Worm (Caenorhabditis elegans) whole organism, midembryonic: ENCODE data around the gene tbc-9.
"Not testable (repeated sequence)": the region's sequence is repeated elsewhere in the genome, so short reads cannot be mapped to it uniquely, and the experiment has no call there.

Experiments used
- T22C8.4 ChIP-seq: fragments of 200-800 bp; sonication (Bioruptor generic); IDR thresholded peaks from 2 replicates; pipeline ENCODE4 v1.3.6; 2022; ENCODE audit warnings: missing genetic modification characterization, missing compliant biosample characterization
- cog-1 ChIP-seq: sonication (generic microtip); optimal IDR thresholded peaks from 2 replicates; lab custom pipeline; 2016; ENCODE audit warnings: missing genetic modification characterization, missing compliant biosample characterization
- flt-1 ChIP-seq: fragments of 200-800 bp; sonication (Bioruptor generic); IDR thresholded peaks from 2 replicates; pipeline ENCODE4 v1.3.6; 2022; ENCODE audit warnings: missing genetic modification characterization, missing compliant biosample characterization
- klf-2 ChIP-seq: fragments of 200-800 bp; sonication (Bioruptor generic); conservative IDR thresholded peaks from 2 replicates; pipeline ENCODE4 v1.3.6; 2022; ENCODE audit warnings: missing genetic modification reagents, missing genetic modification characterization, missing compliant biosample characterization
- med-1 ChIP-seq: sonication (generic microtip); optimal IDR thresholded peaks from 2 replicates; lab custom pipeline; 2017; ENCODE audit warnings: missing genetic modification characterization, mild to moderate bottlenecking, missing compliant biosample characterization, antibody characterized with exemption, missing genetic modification reagents; ENCODE audit not compliant: insufficient read depth
- ref-1 ChIP-seq: fragments of 200-800 bp; sonication (Bioruptor generic); conservative IDR thresholded peaks from 2 replicates; pipeline ENCODE4 v1.3.6; 2022; ENCODE audit warnings: missing genetic modification reagents, missing genetic modification characterization, missing compliant biosample characterization
- tab-1 ChIP-seq: fragments of 200-800 bp; sonication (Bioruptor generic); IDR thresholded peaks from 2 replicates; pipeline ENCODE4 v1.3.6; 2022; ENCODE audit warnings: missing genetic modification characterization, missing compliant biosample characterization
- ztf-23 ChIP-seq: fragments of 200-800 bp; sonication (Bioruptor generic); IDR thresholded peaks from 2 replicates; pipeline ENCODE4 v1.3.6; 2022; ENCODE audit warnings: missing genetic modification reagents, missing genetic modification characterization, missing compliant biosample characterization
- ztf-29 ChIP-seq: fragments of 200-800 bp; sonication (Bioruptor generic); IDR thresholded peaks from 2 replicates; pipeline ENCODE4 v1.3.6; 2022; ENCODE audit warnings: missing genetic modification reagents, missing genetic modification characterization, missing compliant biosample characterization

tbc-9 gene

DNA sequence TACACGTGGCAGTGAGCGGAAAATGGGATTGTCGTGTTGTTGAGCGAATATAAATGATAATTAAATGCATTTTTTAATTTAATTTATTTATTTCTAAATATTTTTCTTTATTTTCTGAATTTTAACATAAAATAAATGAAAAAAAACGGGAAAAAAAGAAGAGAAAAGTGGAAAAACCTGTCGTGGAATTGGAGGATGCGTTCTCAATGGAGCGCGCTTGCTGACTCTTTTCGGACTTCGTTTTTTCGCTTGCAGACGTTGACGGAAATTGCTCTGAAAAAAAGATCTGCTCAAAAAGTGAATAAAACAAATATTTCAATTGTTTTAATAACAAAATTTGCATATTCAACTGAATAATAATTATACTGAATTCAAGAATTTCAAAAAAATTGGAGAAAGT is 49.1 kb downstream of the tbc-9 start:
- no peak for TF ChIP-seq ztf-29 (GFP tag; lab: Robert Waterston, UW)
- TF ChIP-seq cog-1 = no peak
- no peak for TF ChIP-seq ref-1 (GFP tag; lab: Robert Waterston, UW)

DNA sequence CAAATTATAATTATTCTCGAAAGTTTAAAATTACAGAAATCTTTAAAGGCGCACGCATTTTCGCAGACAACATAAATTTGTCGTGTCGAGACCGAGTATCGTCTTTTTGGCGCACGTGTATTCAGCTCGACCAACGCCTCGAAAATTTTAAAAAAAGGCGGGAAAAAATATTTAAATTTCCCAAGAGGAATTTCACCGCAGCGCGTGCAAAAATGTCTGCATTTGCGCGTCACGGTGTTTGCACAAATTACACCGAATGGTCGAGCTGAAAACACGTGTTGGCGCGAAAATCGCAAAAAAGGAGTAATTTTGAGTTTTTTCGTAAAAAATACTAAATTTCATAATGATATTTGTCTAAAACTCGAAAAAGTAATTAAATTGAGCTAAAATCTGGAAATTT is 51.9 kb downstream of the tbc-9 start:
- TF ChIP-seq cog-1 = no peak
- TF ChIP-seq ztf-29 (GFP tag; lab: Robert Waterston, UW) = no peak
- TF ChIP-seq ref-1 (GFP tag; lab: Robert Waterston, UW) = no peak
- TF ChIP-seq med-1 (GFP tag; lab: Kevin White, UChicago) = no peak
- no peak for TF ChIP-seq tab-1 (GFP tag; lab: Robert Waterston, UW)
- no peak for TF ChIP-seq klf-2 (GFP tag; lab: Robert Waterston, UW)
- TF ChIP-seq flt-1 (GFP tag; lab: Robert Waterston, UW) = no peak
- no peak for TF ChIP-seq T22C8.4 (GFP tag; lab: Robert Waterston, UW)
- no peak for TF ChIP-seq ztf-23

DNA sequence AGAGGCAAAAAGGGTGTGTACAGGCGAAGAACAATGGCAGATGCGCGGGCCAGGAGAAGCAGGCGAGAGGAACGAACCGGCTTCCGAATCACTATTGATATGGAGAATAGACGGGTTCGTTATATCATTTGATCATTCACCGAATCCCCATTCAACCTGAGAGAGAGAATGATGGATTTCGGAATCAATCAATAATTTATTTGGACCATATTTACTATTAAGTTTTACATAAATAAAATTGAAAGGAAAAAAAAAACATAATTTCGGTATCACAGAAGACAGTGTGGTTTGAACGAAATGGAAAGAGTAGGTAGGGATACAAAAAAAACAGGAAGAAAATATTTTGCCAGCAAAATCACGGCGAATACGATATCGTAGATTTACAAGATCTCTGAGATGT is 57.4 kb downstream of the tbc-9 start, which contains the start of gene mam-3:
Gene mam-3 (minus strand): TSS at position 101 of the 400 bp plus-strand sequence.
- TF ChIP-seq tab-1 (GFP tag; lab: Robert Waterston, UW) (no peak), cog-1 (no peak), flt-1 (GFP tag; lab: Robert Waterston, UW) (no peak), ztf-23 (no peak), klf-2 (GFP tag; lab: Robert Waterston, UW) (no peak), T22C8.4 (GFP tag; lab: Robert Waterston, UW) (no peak), ref-1 (GFP tag; lab: Robert Waterston, UW) (no peak), ztf-29 (GFP tag; lab: Robert Waterston, UW) (no peak), med-1 (GFP tag; lab: Kevin White, UChicago) (no peak)

DNA sequence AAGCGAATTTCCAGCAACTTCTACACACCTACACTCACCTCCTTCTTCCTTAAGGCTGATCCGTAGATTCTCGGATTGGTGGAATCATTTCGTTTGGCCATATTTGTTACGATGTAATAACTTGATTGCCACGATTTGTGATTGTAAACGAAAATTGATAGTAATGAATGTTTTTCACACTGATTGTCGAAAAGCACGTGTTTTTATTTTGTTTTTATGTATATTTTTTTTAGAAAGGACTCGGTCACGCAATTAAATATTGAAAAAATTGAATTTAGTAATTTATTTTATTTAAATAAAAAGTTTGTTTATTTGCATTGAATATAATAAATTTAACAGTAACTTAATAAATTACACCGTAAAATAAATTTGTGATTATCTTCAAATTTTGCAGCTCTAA is 68.8 kb downstream of the tbc-9 start, which contains the start of gene K09B11.5:
Gene K09B11.5 (minus strand): TSS at position 101 of the 400 bp plus-strand sequence.
- TF ChIP-seq cog-1; klf-2 (GFP tag; lab: Robert Waterston, UW); ref-1 (GFP tag; lab: Robert Waterston, UW): not testable (repeated sequence)

DNA sequence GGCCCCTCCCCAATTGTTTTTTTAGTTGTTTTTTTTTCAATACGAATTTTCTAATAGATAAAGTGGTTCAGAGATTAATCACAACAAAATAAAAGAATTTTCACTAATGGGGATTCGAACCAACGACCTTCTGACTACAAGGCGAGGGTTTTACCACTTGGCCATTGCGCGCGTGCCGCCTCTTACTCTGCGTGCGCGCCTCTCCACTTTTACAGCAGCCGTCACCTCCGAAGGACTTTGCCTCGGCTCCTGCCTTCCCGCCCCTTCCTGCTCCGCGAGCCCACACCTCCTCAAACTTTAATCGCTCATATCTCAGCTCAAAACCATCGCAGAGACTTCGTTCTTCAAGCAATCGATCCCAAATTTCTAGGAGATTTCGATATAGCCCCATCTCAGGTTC is 72.5 kb downstream of the tbc-9 start:
- TF ChIP-seq tab-1 (GFP tag; lab: Robert Waterston, UW) = 0 out of 2 replicates have a peak, but pooled peaks have one; percentile 52

DNA sequence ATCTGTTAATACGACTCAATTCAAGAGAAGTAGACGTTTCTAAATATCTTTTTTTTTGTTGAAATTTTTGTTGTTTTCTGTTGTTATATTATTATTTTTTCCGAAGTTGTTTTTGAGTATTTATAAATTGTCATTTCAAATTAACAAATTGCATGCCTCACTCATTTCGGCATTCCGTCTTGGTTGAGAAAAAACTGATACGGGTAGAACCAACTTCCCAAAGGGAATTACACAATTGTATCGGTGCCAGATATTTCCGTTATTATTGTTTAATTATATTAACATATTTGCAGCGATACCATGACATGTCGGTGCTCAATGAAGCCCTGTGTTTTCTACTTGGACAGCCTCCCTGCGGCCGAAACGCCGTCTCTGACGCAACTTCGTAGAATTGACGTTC is 73.4 kb downstream of the tbc-9 start, which contains the start of gene K09B11.4:
Gene K09B11.4 (plus strand): TSS at position 301 of the 400 bp plus-strand sequence.
- no peak for TF ChIP-seq T22C8.4 (GFP tag; lab: Robert Waterston, UW)
- no peak for TF ChIP-seq tab-1 (GFP tag; lab: Robert Waterston, UW)
- no peak for TF ChIP-seq ztf-23
- no peak for TF ChIP-seq flt-1 (GFP tag; lab: Robert Waterston, UW)
- TF ChIP-seq ref-1 (GFP tag; lab: Robert Waterston, UW) = no peak
